Worm (Caenorhabditis elegans): Measurements from ENCODE around the gene cyb-1.
A peak's percentile ranks its signal among the peaks of the same experiment; 100 is the strongest.
"Not testable (repeated sequence)": the region's sequence is repeated elsewhere in the genome, so short reads cannot be mapped to it uniquely, and the experiment has no call there.

cyb-1 gene

DNA sequence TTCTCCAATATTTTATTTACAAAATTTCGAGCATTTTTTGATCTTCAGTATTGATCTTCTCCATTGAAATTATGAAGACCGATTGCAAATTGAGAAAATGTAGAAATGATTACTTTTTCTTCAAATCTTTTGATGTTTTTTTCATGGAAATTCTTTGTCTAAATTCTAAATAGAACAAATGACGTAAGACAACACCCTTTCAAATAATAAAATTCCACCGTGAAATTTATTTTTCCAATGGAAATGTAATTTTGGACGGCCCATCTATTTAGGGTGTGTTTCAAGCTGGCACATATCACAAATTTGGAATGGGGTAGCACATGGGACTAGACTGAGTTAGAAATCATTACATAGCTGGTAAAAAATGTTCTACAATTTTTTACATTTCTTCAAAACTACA lies 16.7 kb downstream of the cyb-1 start, which contains the start of gene T25B9.2:
T25B9.2 (minus strand) TSS at position 101 of the 400 bp plus-strand sequence.
- not testable (repeated sequence) for TF ChIP-seq syd-9 (tag; optimal IDR thresholded peaks at IDR 0.05); ceh-45 (GFP tag; IDR thresholded peaks at IDR 0.05); unc-3 (GFP tag; conservative IDR thresholded peaks at IDR 0.05); unc-3 (tag; optimal IDR thresholded peaks at IDR 0.05)

- TF ChIP-seq elt-2 (tag; optimal IDR thresholded peaks at IDR 0.05) = no peak
- TF ChIP-seq lin-11 (tag; optimal IDR thresholded peaks at IDR 0.05) = no peak
- no peak for TF ChIP-seq hlh-13 (GFP tag; optimal IDR thresholded peaks at IDR 0.05)
- TF ChIP-seq fax-1 (tag; optimal IDR thresholded peaks at IDR 0.05) = no peak
- no peak for TF ChIP-seq ref-2 (tag; optimal IDR thresholded peaks at IDR 0.05)
- TF ChIP-seq odd-2 (tag; optimal IDR thresholded peaks at IDR 0.05) = no peak
- no peak for TF ChIP-seq ceh-22 (tag; optimal IDR thresholded peaks at IDR 0.05)
- TF ChIP-seq che-1 (tag; optimal IDR thresholded peaks at IDR 0.05) = no peak
Observed at ce11 chrIV:10754685-10755084, 19.7 kb downstream of the cyb-1 start, which contains the start of gene T25B9.5. Gene T25B9.5 (minus strand): TSS chrIV:10754785.

DNA sequence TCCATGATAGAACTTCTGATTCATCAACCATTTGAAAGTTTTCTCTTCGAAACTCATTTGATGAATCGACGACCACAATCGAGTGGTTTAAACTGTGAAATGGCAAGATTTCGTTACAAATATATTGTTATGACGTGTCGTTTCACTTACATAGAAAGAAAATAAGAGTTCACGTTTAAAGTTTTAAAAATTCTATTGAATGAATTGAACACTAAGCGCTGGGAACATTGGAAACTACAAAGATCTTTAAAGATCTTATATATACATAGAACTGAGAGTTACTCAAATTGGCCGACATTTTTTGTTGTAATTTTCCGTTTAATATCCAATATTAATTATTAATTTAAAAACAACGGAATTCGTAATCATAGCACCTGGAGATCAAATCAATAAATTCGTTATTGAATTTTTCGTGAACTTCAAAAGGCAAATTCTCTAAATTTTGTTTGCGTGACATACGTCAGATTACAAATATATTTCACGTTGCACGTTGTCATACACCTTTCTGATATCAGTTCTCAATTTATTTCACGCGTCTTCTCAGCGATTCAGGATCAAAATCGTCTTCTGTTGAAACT lies 22.7 kb downstream of the cyb-1 start, which contains the start of the genes T25B9.4 and T25B9.6:
T25B9.4 (minus strand) TSS at position 101 of the 578 bp plus-strand sequence.
T25B9.6 (plus strand) TSS at position 528 of the 578 bp plus-strand sequence.
- TF ChIP-seq F13H6.1 (tag; optimal IDR thresholded peaks at IDR 0.05) (no peak), mec-3 (tag; optimal IDR thresholded peaks at IDR 0.05; ENCODE audit: borderline replicate concordance) (no peak), pros-1 (tag; optimal IDR thresholded peaks at IDR 0.05) (no peak), elt-2 (tag; optimal IDR thresholded peaks at IDR 0.05) (no peak), fkh-10 (GFP tag; optimal IDR thresholded peaks at IDR 0.05) (no peak), ceh-2 (tag; optimal IDR thresholded peaks at IDR 0.05) (no peak), ceh-31 (tag; optimal IDR thresholded peaks at IDR 0.05) (no peak), C38D4.7 (GFP tag; optimal IDR thresholded peaks at IDR 0.05) (no peak), ceh-22 (tag; optimal IDR thresholded peaks at IDR 0.05) (no peak), ceh-19 (GFP tag; optimal IDR thresholded peaks at IDR 0.05) (no peak), unc-42 (tag; optimal IDR thresholded peaks at IDR 0.05) (no peak), che-1 (tag; optimal IDR thresholded peaks at IDR 0.05) (no peak), K09A11.1 (tag; optimal IDR thresholded peaks at IDR 0.05; ENCODE audit: insufficient read depth) (no peak), ceh-45 (GFP tag; IDR thresholded peaks at IDR 0.05) (no peak), dve-1 (tag; optimal IDR thresholded peaks at IDR 0.05) (no peak), ets-4 (tag; optimal IDR thresholded peaks at IDR 0.05) (no peak), hlh-13 (GFP tag; optimal IDR thresholded peaks at IDR 0.05) (no peak)

DNA sequence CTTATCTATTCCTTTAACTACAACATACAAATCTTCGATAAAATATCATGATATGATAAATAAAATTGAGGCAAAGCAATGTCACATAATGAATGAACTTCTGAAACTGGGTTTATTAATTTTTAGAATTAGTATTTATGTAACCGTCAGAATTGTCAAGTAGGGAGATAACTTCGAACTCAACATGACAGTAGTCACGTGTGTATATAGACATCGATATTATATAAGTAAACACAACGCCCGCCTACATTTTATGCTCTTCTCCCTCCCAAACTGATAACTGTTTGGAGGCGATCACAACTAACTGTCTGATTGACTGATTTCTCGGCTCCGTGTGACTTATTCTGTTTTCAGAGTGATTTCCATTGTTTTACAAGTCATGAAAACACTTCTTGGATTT lies 26.3 kb downstream of the cyb-1 start, which contains the start of gene ugt-54:
ugt-54 (plus strand) TSS at position 355 of the 400 bp plus-strand sequence.
- no peak for TF ChIP-seq nhr-11 (tag; optimal IDR thresholded peaks at IDR 0.05)
- no peak for TF ChIP-seq ceh-18 (tag; optimal IDR thresholded peaks at IDR 0.05)
- peak; percentile 83 for TF ChIP-seq elt-2 (tag; optimal IDR thresholded peaks at IDR 0.05)

- TF ChIP-seq ceh-22 (tag; optimal IDR thresholded peaks at IDR 0.05) = no peak
- TF ChIP-seq pag-3 (tag; optimal IDR thresholded peaks at IDR 0.05; ENCODE audit: borderline replicate concordance) = no peak
- TF ChIP-seq syd-9 (tag; optimal IDR thresholded peaks at IDR 0.05) = no peak
Observed at ce11 chrIV:10764206-10764605, 29.2 kb downstream of the cyb-1 start, which contains the start of gene T25B9.11. Gene T25B9.11 (plus strand): TSS chrIV:10764506.

DNA sequence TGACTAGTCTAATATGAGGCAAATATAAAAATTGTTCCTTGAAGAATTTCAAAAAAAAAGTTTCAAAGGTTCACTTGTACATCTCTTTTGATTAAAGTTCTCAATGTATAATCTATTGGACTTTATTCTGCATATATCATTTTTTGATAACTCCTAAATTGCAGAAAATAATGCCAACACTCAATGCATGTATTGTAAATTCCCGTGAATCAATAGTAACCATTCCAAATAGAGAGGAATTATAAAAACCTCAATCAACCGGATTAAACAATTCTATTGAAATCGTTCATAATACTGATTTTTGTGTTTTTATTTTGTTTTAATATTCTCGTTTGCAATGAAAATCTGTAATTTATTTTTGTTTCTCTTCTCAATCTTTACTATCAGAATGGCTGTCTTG lies 30.0 kb downstream of the cyb-1 start, which contains the start of gene T25B9.12:
T25B9.12 (plus strand) TSS at position 301 of the 400 bp plus-strand sequence.
- TF ChIP-seq ceh-31 (tag; optimal IDR thresholded peaks at IDR 0.05) (no peak), ceh-19 (GFP tag; optimal IDR thresholded peaks at IDR 0.05) (no peak), ceh-6 (GFP tag; optimal IDR thresholded peaks at IDR 0.05) (no peak), madf-2 (tag; optimal IDR thresholded peaks at IDR 0.05) (no peak), nfya-1 (tag; optimal IDR thresholded peaks at IDR 0.05) (no peak), elt-2 (tag; optimal IDR thresholded peaks at IDR 0.05) (no peak), che-1 (tag; optimal IDR thresholded peaks at IDR 0.05) (no peak), T23F11.4 (GFP tag; optimal IDR thresholded peaks at IDR 0.05) (no peak), sdc-2 (tag; optimal IDR thresholded peaks at IDR 0.05) (no peak), ets-4 (tag; optimal IDR thresholded peaks at IDR 0.05) (no peak), hlh-8 (tag; optimal IDR thresholded peaks at IDR 0.05) (no peak), hlh-15 (tag; optimal IDR thresholded peaks at IDR 0.05) (no peak), odd-2 (tag; optimal IDR thresholded peaks at IDR 0.05) (no peak), fkh-10 (GFP tag; optimal IDR thresholded peaks at IDR 0.05) (no peak), tbx-2 (tag; optimal IDR thresholded peaks at IDR 0.05) (no peak), pag-3 (tag; optimal IDR thresholded peaks at IDR 0.05; ENCODE audit: borderline replicate concordance) (no peak), unc-55 (GFP tag; optimal IDR thresholded peaks at IDR 0.05) (no peak)
